Worm (Caenorhabditis elegans) whole organism, dauer: Measurements from ENCODE around the gene C33C12.11.

ENCODE experiments used
- unc-62 ChIP-seq: sonication (generic microtip); optimal IDR thresholded peaks from 2 replicates; lab custom pipeline; 2017; ENCODE audit warnings: missing biosample characterization, missing genetic modification reagents, missing genetic modification characterization

Gene C33C12.11

ce11 chrII:2116794-2117193 is 46.8 kb downstream of the C33C12.11 start, which contains the start of gene srh-195:
Gene srh-195 (minus strand): TSS chrII:2116894.
- no peak for TF ChIP-seq unc-62

- TF ChIP-seq unc-62, result no peak
These were observed 49.1 kb downstream of the C33C12.11 start for ce11 chrII:2114488-2114887.
